Worm (Caenorhabditis elegans) whole organism, dauer: ENCODE measurements around the gene F19H6.4.

Experiments used
- unc-62 ChIP-seq: sonication (generic microtip); optimal IDR thresholded peaks from 2 replicates; lab custom pipeline; 2017; ENCODE audit warnings: missing biosample characterization, missing genetic modification reagents, missing genetic modification characterization

Gene F19H6.4

DNA sequence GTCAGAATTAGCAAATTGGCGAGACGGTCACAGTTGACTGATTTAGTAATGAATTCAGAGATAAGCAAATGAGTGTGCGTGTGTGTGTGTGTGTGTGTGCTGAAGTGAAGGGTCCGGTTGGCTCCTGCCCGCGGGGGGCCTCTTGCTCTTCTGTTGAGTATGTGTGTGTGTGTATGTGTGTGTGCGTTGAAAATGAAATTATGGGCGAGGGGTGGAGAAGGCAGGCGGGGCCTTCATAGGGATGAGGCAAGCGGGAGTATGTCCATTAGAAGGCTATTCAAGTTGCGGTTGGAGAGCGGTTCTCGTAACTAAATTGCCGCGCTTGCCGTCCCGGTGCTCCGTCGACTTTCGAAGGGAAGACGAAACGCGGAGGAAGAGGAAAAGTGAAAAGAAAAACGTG lies 41.8 kb downstream of the F19H6.4 start:
- no peak for TF ChIP-seq unc-62 (GFP tag; lab: Kevin White, UChicago)

DNA sequence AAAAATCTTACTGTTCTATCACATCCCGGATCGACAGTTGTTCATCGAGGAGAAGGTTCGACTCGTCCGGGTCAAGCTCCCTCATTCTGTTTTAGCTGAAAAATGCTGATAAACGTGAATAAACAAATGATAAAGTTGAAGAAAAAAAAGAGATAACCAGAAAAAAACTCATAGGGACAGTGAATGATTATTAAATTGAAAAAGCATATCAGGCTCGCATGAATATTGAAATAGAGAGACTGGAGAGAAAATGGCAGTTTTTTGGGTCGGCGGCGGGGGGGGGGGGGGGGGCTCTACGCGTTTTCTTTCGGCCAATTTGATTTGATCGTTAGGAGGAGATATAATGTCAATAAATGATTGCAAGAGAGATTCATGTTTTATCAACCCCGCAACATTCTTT lies 48.5 kb downstream of the F19H6.4 start, which contains the start of gene lin-2:
Gene lin-2 (minus strand): TSS at position 101 of the 400 bp plus-strand sequence.
- no peak for TF ChIP-seq unc-62 (GFP tag; lab: Kevin White, UChicago)

DNA sequence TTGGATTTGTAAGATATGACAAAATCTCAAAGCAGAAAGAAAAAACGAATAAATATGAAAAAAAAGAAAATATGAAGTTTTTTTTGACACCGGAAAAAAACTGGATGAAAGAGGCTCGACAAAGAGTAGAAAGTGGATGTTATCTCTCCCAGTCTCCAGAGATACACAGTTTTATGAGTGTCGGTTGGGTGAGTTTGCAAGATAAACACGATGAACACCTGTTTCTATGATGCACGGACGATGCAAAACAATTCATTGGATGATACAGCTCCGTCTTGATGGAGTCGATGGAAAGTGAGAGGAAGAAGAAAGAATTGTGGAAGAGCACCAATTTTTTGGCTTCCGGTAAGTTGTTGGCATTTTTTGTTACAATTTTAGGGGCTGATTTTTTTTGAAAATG lies 50.3 kb downstream of the F19H6.4 start:
- TF ChIP-seq unc-62 (GFP tag; lab: Kevin White, UChicago): no peak
